Worm (Caenorhabditis elegans): ENCODE data around the gene ent-3.

- TF ChIP-seq elt-3 (tag; optimal IDR thresholded peaks at IDR 0.05), result no peak
- TF ChIP-seq unc-62 (GFP tag; optimal IDR thresholded peaks at IDR 0.05), result no peak
- TF ChIP-seq blmp-1 (tag; optimal IDR thresholded peaks at IDR 0.05), result no peak
- TF ChIP-seq ztf-11 (tag; optimal IDR thresholded peaks at IDR 0.05), result no peak
- TF ChIP-seq pha-4 (tag; optimal IDR thresholded peaks at IDR 0.05), result no peak
- TF ChIP-seq mep-1 (tag; optimal IDR thresholded peaks at IDR 0.05), result no peak
- no peak for TF ChIP-seq nhr-12 (tag; optimal IDR thresholded peaks at IDR 0.05)
- no peak for TF ChIP-seq hlh-1 (tag; optimal IDR thresholded peaks at IDR 0.05)
- TF ChIP-seq nhr-237 (tag; optimal IDR thresholded peaks at IDR 0.05), result no peak
Observed at ce11 chrV:14231656-14232055, 4.2 kb downstream of the ent-3 start.
